Worm (Caenorhabditis elegans) whole organism, dauer: ENCODE results near the gene col-139.

Source experiments
- unc-62 ChIP-seq: sonication (generic microtip); optimal IDR thresholded peaks from 2 replicates; lab custom pipeline; 2017; ENCODE audit warnings: missing biosample characterization, missing genetic modification reagents, missing genetic modification characterization

col-139 gene

DNA sequence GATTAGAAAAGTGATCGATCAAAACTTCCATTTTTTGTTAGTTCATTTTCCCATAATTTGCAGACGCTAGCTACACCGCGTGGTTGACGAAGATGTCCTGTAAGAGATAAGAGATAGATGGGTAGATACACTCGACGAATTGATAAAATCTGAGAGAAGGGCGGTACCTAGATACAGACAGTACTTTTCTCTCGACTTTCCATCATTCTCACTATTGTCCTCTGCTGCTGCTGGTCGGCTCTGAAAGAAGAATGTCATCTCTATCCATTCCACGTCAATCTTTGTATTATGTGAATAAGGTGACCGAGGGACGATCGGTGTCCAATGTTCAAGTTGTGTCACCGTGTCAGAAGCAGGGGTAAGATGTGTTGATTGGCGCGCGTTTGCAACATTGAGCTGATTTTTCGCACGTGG, 25.2 kb downstream of the col-139 start, which contains the start of gene pmt-2:
Gene pmt-2 (plus strand): TSS at position 64 of the 414 bp plus-strand sequence.
- TF ChIP-seq unc-62 (GFP tag; lab: Kevin White, UChicago), result no peak

DNA sequence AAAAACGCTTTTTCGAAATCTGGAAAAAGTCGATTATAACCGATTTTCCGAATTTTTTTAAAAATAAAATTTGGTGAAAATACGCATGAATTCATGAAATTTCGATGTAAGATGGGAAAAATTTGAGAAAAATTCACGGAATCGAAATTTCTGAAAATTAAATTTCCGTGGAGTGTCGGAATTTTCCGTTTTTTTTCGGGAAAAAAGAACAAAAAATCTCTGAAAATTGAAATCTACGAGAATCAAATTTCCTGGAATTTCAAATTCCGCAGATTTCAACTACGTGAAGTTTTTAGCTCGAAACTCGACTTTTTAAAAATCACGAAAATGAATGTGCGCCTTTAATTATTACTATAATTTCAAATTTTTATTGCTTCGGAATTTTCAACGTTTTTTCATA, 27.4 kb downstream of the col-139 start:
- no peak for TF ChIP-seq unc-62 (GFP tag; lab: Kevin White, UChicago)

DNA sequence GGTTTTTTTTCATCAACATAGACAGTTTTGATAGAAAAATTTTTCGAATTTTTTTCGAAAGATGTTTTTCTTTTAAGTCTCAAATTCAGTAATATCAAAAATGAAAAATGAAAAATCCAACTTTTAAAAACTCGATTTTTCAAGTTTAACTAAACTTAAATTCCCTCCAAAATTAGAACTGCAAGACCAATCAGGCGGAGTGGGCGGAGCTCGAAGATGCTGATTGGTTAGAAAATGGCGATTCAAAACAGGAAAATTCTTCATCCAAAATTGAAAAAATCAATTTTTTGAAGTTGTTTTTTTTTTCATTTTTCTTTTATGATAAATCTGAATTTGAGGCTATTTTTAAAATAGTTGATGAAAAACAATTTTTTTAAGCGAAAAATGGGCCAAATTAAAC, 29.1 kb downstream of the col-139 start:
- TF ChIP-seq unc-62 (GFP tag; lab: Kevin White, UChicago), result no peak

DNA sequence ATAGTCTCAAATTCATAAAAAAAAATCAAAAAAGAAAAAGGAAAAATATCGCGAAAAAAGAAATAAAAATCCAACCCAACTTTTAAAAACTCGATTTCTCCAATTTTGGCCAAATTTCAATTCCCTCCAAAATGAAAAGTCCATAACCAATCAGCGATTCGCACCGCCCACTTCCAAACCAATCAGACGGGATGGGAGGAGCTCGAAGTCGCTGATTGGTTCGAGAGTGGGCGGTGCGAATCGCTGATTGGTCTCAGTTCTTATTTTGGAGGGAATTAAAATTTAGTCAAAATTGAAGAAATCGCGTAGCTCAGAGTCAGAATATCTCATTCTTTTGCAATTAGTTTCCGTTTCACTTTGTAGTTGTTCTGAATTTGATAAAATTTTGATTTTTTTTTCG, 30.2 kb downstream of the col-139 start:
- no peak for TF ChIP-seq unc-62 (GFP tag; lab: Kevin White, UChicago)

DNA sequence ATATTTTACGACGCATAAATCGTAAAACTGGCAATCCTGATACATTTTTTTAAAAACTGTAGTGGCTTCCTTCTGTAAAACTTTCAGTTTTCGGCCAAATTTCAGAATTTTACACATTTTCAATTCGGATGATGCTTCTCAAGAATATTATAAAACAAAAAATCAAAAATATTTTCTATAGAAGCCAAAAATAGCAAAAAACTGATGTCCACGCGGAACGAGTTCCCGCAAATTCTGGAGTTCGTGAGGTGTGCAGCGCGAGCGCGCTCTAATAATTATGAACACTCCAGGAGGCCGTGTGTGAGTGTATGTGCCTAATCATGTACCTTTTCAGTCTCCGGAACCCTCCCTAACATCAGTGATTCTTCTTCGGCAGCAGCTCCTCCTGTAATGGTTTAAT, 36.5 kb downstream of the col-139 start, which contains the start of gene sumv-2:
Gene sumv-2 (plus strand): TSS at position 301 of the 400 bp plus-strand sequence.
- no peak for TF ChIP-seq unc-62 (GFP tag; lab: Kevin White, UChicago)

DNA sequence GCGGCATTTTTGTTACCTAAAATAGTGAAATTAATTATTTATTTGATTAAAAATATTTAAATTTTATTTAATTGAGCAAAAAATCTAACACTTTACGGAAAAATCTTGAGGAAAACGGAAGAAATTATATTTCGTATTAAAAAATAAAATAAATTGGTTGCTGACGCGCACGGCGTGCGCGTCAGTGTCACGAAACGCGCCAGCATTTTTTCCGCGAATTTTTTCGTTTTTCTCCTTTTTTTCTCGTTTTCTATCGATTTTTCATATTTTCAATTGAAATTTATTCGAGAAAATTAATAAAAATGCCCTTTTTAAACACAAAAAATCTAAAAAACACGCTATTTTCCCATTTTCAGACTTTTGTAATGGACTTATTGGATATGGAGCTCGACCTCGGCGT, 38.0 kb downstream of the col-139 start, which contains the start of the genes Y61A9LA.10 and F54D11.4:
Gene Y61A9LA.10 (minus strand): TSS at position 16 of the 400 bp plus-strand sequence.
Gene F54D11.4 (plus strand): TSS at position 350 of the 400 bp plus-strand sequence.
- no peak for TF ChIP-seq unc-62 (GFP tag; lab: Kevin White, UChicago)

DNA sequence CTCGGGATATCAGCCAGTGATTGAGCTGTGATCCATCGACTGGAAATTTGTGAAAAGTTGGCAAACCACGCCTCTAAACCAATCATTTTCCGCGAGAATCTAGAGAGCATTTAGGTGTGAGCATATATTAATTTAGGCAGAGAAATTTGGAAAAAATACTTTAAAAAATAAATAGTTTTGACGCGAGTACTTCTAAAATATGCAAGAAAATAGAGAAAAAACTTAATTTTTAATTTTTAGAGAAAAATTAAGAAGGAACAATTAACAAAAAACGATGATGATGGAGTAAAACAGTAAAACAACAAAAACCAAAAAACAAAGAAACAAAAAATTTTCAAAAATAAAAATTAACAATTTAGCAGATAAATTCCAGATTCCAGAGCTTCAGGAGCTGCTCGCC, 46.9 kb downstream of the col-139 start, which contains the start of gene txt-6:
Gene txt-6 (minus strand): TSS at position 101 of the 400 bp plus-strand sequence.
- no peak for TF ChIP-seq unc-62 (GFP tag; lab: Kevin White, UChicago)
